Worm (Caenorhabditis elegans) whole organism, L2 larva: ENCODE results near the gene srh-231.

ENCODE experiments used
- C34F6.9 ChIP-seq: fragments of 150-350 bp; optimal IDR thresholded peaks from 2 replicates; lab custom pipeline; 2014; ENCODE audit warnings: missing biosample characterization, missing genetic modification characterization
- F13H6.1 ChIP-seq: sonication (generic microtip); optimal IDR thresholded peaks from 2 replicates; lab custom pipeline; 2016; ENCODE audit warnings: missing genetic modification characterization, missing compliant biosample characterization
- R02D3.7 ChIP-seq: fragments of 150-350 bp; optimal IDR thresholded peaks from 2 replicates; lab custom pipeline; 2014; ENCODE audit warnings: missing biosample characterization, missing genetic modification characterization
- Y55F3AM.14 ChIP-seq: fragments of 200-800 bp; sonication (Bioruptor generic); optimal IDR thresholded peaks from 2 replicates; lab custom pipeline; 2018; ENCODE audit warnings: mild to moderate bottlenecking, missing genetic modification characterization, missing compliant biosample characterization
- aly-2 ChIP-seq: fragments of 150-350 bp; optimal IDR thresholded peaks from 2 replicates; lab custom pipeline; 2014; ENCODE audit warnings: missing biosample characterization, missing genetic modification characterization
- blmp-1 ChIP-seq: sonication (generic microtip); optimal IDR thresholded peaks from 2 replicates; lab custom pipeline; 2017; ENCODE audit warnings: missing genetic modification characterization, mild to moderate bottlenecking, missing compliant biosample characterization, antibody characterized with exemption, moderate library complexity; ENCODE audit not compliant: insufficient read depth
- ceh-16 ChIP-seq: fragments of 150-350 bp; optimal IDR thresholded peaks from 2 replicates; lab custom pipeline; 2014; ENCODE audit warnings: missing biosample characterization, missing genetic modification characterization
- ceh-82 ChIP-seq: fragments of 150-350 bp; optimal IDR thresholded peaks from 2 replicates; lab custom pipeline; 2014; ENCODE audit warnings: missing biosample characterization, missing genetic modification characterization
- crh-2 ChIP-seq: sonication (generic microtip); optimal IDR thresholded peaks from 2 replicates; lab custom pipeline; 2017; ENCODE audit warnings: missing biosample characterization, missing genetic modification characterization
- dmd-4 ChIP-seq: sonication (generic microtip); optimal IDR thresholded peaks from 2 replicates; lab custom pipeline; 2017; ENCODE audit warnings: missing biosample characterization, missing genetic modification characterization
- egl-27 ChIP-seq: sonication (generic microtip); optimal IDR thresholded peaks from 3 replicates; lab custom pipeline; 2017; ENCODE audit warnings: missing biosample characterization, missing genetic modification reagents, missing genetic modification characterization
- elt-1 ChIP-seq: fragments of 150-350 bp; optimal IDR thresholded peaks from 2 replicates; lab custom pipeline; 2014; ENCODE audit warnings: missing biosample characterization, missing genetic modification characterization
- elt-3 ChIP-seq: sonication (generic microtip); optimal IDR thresholded peaks from 2 replicates; lab custom pipeline; 2017; ENCODE audit warnings: missing biosample characterization, missing genetic modification characterization
- fos-1 ChIP-seq: fragments of 150-350 bp; optimal IDR thresholded peaks from 2 replicates; lab custom pipeline; 2014; ENCODE audit warnings: missing biosample characterization, missing genetic modification characterization
- gmeb-1 ChIP-seq: fragments of 150-350 bp; optimal IDR thresholded peaks from 2 replicates; lab custom pipeline; 2014; ENCODE audit warnings: missing biosample characterization, missing genetic modification characterization
- lin-11 ChIP-seq: fragments of 150-350 bp; sonication (generic microtip); optimal IDR thresholded peaks from 2 replicates; lab custom pipeline; 2014; ENCODE audit warnings: missing biosample characterization, missing genetic modification characterization, inconsistent platforms, mixed read lengths
- lin-13 ChIP-seq: fragments of 150-350 bp; optimal IDR thresholded peaks from 2 replicates; lab custom pipeline; 2014; ENCODE audit warnings: missing biosample characterization, missing genetic modification reagents, missing genetic modification characterization
- lin-39 ChIP-seq: fragments of 150-350 bp; optimal IDR thresholded peaks from 2 replicates; lab custom pipeline; 2014; ENCODE audit warnings: missing biosample characterization, missing genetic modification reagents, missing genetic modification characterization
- lsy-2 ChIP-seq, 2 experiments: fragments of 150-350 bp in 1 of 2; sonication (generic microtip) in 1 of 2; optimal IDR thresholded peaks; 2 replicates each; lab custom pipeline; 2014 to 2017; ENCODE audit warnings: missing biosample characterization in 2 of 2, missing genetic modification characterization in 2 of 2
- mdl-1 ChIP-seq, 2 experiments: fragments of 150-350 bp in 1 of 2; sonication (generic microtip) in 1 of 2; optimal IDR thresholded peaks; 2 replicates each; lab custom pipeline; 2017; ENCODE audit warnings: missing biosample characterization in 2 of 2, missing genetic modification characterization in 2 of 2
- nhr-10 ChIP-seq: sonication (generic microtip); optimal IDR thresholded peaks from 2 replicates; lab custom pipeline; 2017; ENCODE audit warnings: missing biosample characterization, missing genetic modification characterization
- nhr-129 ChIP-seq: fragments of 150-350 bp; optimal IDR thresholded peaks from 2 replicates; lab custom pipeline; 2014; ENCODE audit warnings: missing biosample characterization, missing genetic modification characterization
- nhr-21 ChIP-seq: fragments of 150-350 bp; optimal IDR thresholded peaks from 2 replicates; lab custom pipeline; 2014; ENCODE audit warnings: missing biosample characterization, missing genetic modification characterization
- nhr-23 ChIP-seq: fragments of 150-350 bp; optimal IDR thresholded peaks from 2 replicates; lab custom pipeline; 2014; ENCODE audit warnings: missing biosample characterization, missing genetic modification reagents, missing genetic modification characterization
- nhr-25 ChIP-seq: fragments of 150-350 bp; sonication (generic microtip); optimal IDR thresholded peaks from 3 replicates; lab custom pipeline; 2014; ENCODE audit warnings: missing biosample characterization, missing genetic modification characterization
- sma-3 ChIP-seq: sonication (generic microtip); optimal IDR thresholded peaks from 2 replicates; lab custom pipeline; 2016; ENCODE audit warnings: missing genetic modification reagents, missing genetic modification characterization, missing compliant biosample characterization
- snpc-4 ChIP-seq: fragments of 150-350 bp; optimal IDR thresholded peaks from 2 replicates; lab custom pipeline; 2014; ENCODE audit warnings: missing biosample characterization, missing genetic modification characterization
- unc-39 ChIP-seq: fragments of 150-350 bp; optimal IDR thresholded peaks from 2 replicates; lab custom pipeline; 2014; ENCODE audit warnings: missing biosample characterization, missing genetic modification characterization
- unc-55 ChIP-seq: fragments of 150-350 bp; sonication (generic microtip); optimal IDR thresholded peaks from 3 replicates; lab custom pipeline; 2014; ENCODE audit warnings: missing biosample characterization, missing genetic modification reagents, missing genetic modification characterization
- unc-62 ChIP-seq: fragments of 150-350 bp; optimal IDR thresholded peaks from 2 replicates; lab custom pipeline; 2014; ENCODE audit warnings: missing biosample characterization, missing genetic modification reagents, missing genetic modification characterization
- zag-1 ChIP-seq: fragments of 150-350 bp; optimal IDR thresholded peaks from 2 replicates; lab custom pipeline; 2014; ENCODE audit warnings: missing biosample characterization, missing genetic modification characterization
- ztf-1 ChIP-seq: fragments of 200-800 bp; sonication (Bioruptor generic); conservative IDR thresholded peaks from 2 replicates; pipeline ENCODE4 v1.3.6; 2022; ENCODE audit warnings: missing genetic modification characterization, missing compliant biosample characterization
- ztf-11 ChIP-seq: sonication (generic microtip); optimal IDR thresholded peaks from 2 replicates; lab custom pipeline; 2017; ENCODE audit warnings: missing biosample characterization, missing genetic modification characterization
- ztf-4 ChIP-seq: fragments of 150-350 bp; optimal IDR thresholded peaks from 2 replicates; lab custom pipeline; 2014; ENCODE audit warnings: missing biosample characterization, missing genetic modification characterization

The srh-231 gene

DNA sequence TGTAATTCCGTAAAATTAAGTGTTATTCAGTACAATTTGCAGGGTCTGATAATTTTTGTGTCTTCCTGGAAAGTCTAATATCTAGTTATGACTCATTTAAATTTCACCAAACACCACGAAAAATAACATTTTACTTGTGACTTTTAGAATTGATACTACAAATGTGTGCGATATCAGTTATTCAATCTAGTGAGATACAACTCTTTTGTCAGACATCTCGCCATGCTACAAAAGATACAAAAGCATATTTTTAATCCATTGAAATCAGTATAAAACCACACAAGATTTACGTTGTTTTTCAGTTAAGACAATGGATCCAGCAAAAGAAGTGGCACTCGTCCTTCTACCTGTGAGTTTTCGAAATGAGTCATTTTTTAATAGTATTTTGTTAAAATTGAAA, 22.1 kb upstream of the srh-231 start, which contains the start of gene srx-56:
srx-56 (plus strand) TSS at position 301 of the 400 bp plus-strand sequence.
- TF ChIP-seq egl-27 (tag; lab: Kevin White, UChicago) (no peak), sma-3 (GFP tag; lab: Kevin White, UChicago) (no peak), nhr-10 (tag; lab: Kevin White, UChicago) (no peak), elt-3 (no peak), dmd-4 (tag; lab: Kevin White, UChicago) (no peak), aly-2 (tag; lab: Kevin White, UChicago) (no peak), ztf-4 (tag; lab: Kevin White, UChicago) (no peak), crh-2 (no peak), unc-62 (GFP tag; lab: Kevin White, UChicago) (no peak), unc-39 (tag; lab: Kevin White, UChicago) (no peak), lin-39 (no peak), nhr-21 (tag; lab: Kevin White, UChicago) (no peak), nhr-25 (tag; lab: Kevin White, UChicago) (no peak), zag-1 (tag; lab: Kevin White, UChicago) (no peak), snpc-4 (tag; lab: Kevin White, UChicago) (no peak), elt-1 (tag; lab: Kevin White, UChicago) (no peak)

DNA sequence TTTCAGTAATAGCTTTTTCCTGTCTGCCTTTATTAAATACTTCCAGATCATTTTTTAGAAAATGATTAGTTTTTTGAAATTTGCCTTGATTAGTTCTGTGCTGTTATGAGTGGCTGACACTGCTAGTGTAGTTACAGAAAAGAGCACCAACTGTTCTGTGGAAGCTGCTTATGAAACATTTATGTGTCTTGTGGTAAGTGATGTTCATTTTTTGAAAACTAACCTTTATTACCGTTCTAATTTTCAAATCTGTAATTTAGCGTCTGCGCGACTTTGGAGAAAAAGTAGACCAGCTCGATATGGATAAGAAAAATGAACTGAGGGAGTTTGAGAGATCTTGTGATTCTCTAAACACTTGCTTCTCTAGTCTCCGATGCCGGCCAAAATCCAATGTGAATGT, 17.5 kb upstream of the srh-231 start, which contains the start of gene srj-14:
srj-14 (plus strand) TSS at position 131 of the 400 bp plus-strand sequence.
- TF ChIP-seq aly-2 (tag; lab: Kevin White, UChicago): no peak
- TF ChIP-seq F13H6.1 (tag; lab: Kevin White, UChicago): no peak
- no peak for TF ChIP-seq ceh-82 (tag; lab: Kevin White, UChicago)
- no peak for TF ChIP-seq lin-13
- no peak for TF ChIP-seq unc-55 (GFP tag; lab: Kevin White, UChicago)
- TF ChIP-seq ztf-11 (tag; lab: Kevin White, UChicago): no peak
- TF ChIP-seq fos-1 (tag; lab: Kevin White, UChicago): no peak

- TF ChIP-seq ztf-1 (GFP tag; lab: Robert Waterston, UW) (no peak), nhr-23 (tag; lab: Kevin White, UChicago) (no peak), ceh-16 (tag; lab: Kevin White, UChicago) (no peak), snpc-4 (tag; lab: Kevin White, UChicago) (no peak), fos-1 (tag; lab: Kevin White, UChicago) (no peak), nhr-129 (tag; lab: Kevin White, UChicago) (no peak), blmp-1 (tag; lab: Kevin White, UChicago) (no peak), sma-3 (GFP tag; lab: Kevin White, UChicago) (no peak)
These were observed 12.9 kb upstream of the srh-231 start, which contains the start of gene exc-13 for ce11 chrV:7364951-7365350. TSS of gene exc-13 (plus strand) at chrV:7365251.

- TF ChIP-seq ztf-11 (tag; lab: Kevin White, UChicago): no peak
- peak; percentile 27 for TF ChIP-seq gmeb-1 (tag; lab: Kevin White, UChicago)
- TF ChIP-seq fos-1 (tag; lab: Kevin White, UChicago): peak; percentile 67
These were observed 12.0 kb upstream of the srh-231 start, which contains the start of gene cyp-35A2 for ce11 chrV:7364059-7364458. TSS of gene cyp-35A2 (minus strand) at chrV:7364182.

- no peak for TF ChIP-seq C34F6.9 (tag; lab: Kevin White, UChicago)
- TF ChIP-seq lsy-2 (tag; optimal IDR thresholded peaks at IDR 0.05; lab: Kevin White, UChicago): no peak
- TF ChIP-seq Y55F3AM.14 (GFP tag; lab: Kevin White, UChicago): no peak
- no peak for TF ChIP-seq mdl-1 (tag; optimal IDR thresholded peaks at IDR 0.05; lab: Kevin White, UChicago)
- TF ChIP-seq R02D3.7: no peak
- TF ChIP-seq crh-2: no peak
- TF ChIP-seq lin-13: no peak
- no peak for TF ChIP-seq unc-39 (tag; lab: Kevin White, UChicago)
- TF ChIP-seq blmp-1 (tag; lab: Kevin White, UChicago): no peak
- no peak for TF ChIP-seq gmeb-1 (tag; lab: Kevin White, UChicago)
- TF ChIP-seq lin-11: no peak
- TF ChIP-seq, all 48 proteins: peak for 0
These were observed 9.6 kb upstream of the srh-231 start, which contains the start of gene cyp-35A1 for ce11 chrV:7361673-7362072. TSS of gene cyp-35A1 (minus strand) at chrV:7361773.
